Fruit fly (Drosophila melanogaster): Measurements from ENCODE around the gene CG13996.

dm6 chr2L:6047528-6048160 is 27.0 kb downstream of the CG13996 start, which contains the start of gene IPIP:
- TF ChIP-seq Vsx2 (GFP tag; optimal IDR thresholded peaks at IDR 0.05; ENCODE audit: partially characterized antibody) (no peak), dsf (GFP tag; optimal IDR thresholded peaks at IDR 0.05; ENCODE audit: borderline replicate concordance) (no peak), h (GFP tag; optimal IDR thresholded peaks at IDR 0.05) (peak; percentile 69), Jra (GFP tag; optimal IDR thresholded peaks at IDR 0.05) (no peak), Myc (optimal IDR thresholded peaks at IDR 0.05) (no peak), Abd-B (GFP tag; optimal IDR thresholded peaks at IDR 0.05) (no peak), psq (GFP tag; optimal IDR thresholded peaks at IDR 0.05) (no peak), pan (optimal IDR thresholded peaks at IDR 0.05) (no peak), dl (GFP tag; optimal IDR thresholded peaks at IDR 0.05; ENCODE audit: insufficient read depth in 1 of 2, partially characterized antibody in 2 of 2) (no peak), usp (GFP tag; optimal IDR thresholded peaks at IDR 0.05) (no peak), CG9705 (GFP tag; optimal IDR thresholded peaks at IDR 0.05) (peak; percentile 17), fru (GFP tag; optimal IDR thresholded peaks at IDR 0.05) (peak; percentile 65), OdsH (GFP tag; optimal IDR thresholded peaks at IDR 0.05) (peak; percentile 5), CrebA (GFP tag; optimal IDR thresholded peaks at IDR 0.05; ENCODE audit: borderline replicate concordance) (no peak)
